Worm (Caenorhabditis elegans): ENCODE measurements around the gene grl-14.

The grl-14 gene

ce11 chrV:20782188-20782587 lies 43.2 kb upstream of the grl-14 start (continued):
- TF ChIP-seq T07F8.4 (tag; optimal IDR thresholded peaks at IDR 0.05): no peak
- TF ChIP-seq cebp-1 (GFP tag; IDR thresholded peaks at IDR 0.05): no peak
- TF ChIP-seq cebp-1 (tag; optimal IDR thresholded peaks at IDR 0.05): peak; percentile 22
- TF ChIP-seq nhr-179 (tag; optimal IDR thresholded peaks at IDR 0.05): no peak
- TF ChIP-seq lin-40 (tag; optimal IDR thresholded peaks at IDR 0.05): peak; percentile 31
- peak in 1 of 2 experiments; percentile 12 for TF ChIP-seq let-607 (tag; optimal IDR thresholded peaks at IDR 0.05)
- TF ChIP-seq hrde-1 (tag; optimal IDR thresholded peaks at IDR 0.05; ENCODE audit: borderline replicate concordance): no peak
- no peak for TF ChIP-seq nhr-90 (tag; optimal IDR thresholded peaks at IDR 0.05)
- no peak for TF ChIP-seq ztf-26 (tag; optimal IDR thresholded peaks at IDR 0.05)
- no peak for TF ChIP-seq Y95B8A.8 (GFP tag; IDR thresholded peaks at IDR 0.05)
- no peak for TF ChIP-seq bed-1 (GFP tag; IDR thresholded peaks at IDR 0.05)
- TF ChIP-seq fkh-3 (tag; optimal IDR thresholded peaks at IDR 0.05): no peak
- no peak for TF ChIP-seq lsy-27 (tag; optimal IDR thresholded peaks at IDR 0.05; ENCODE audit: borderline replicate concordance, insufficient read depth)
- TF ChIP-seq dpff-1 (tag; optimal IDR thresholded peaks at IDR 0.05): no peak

DNA sequence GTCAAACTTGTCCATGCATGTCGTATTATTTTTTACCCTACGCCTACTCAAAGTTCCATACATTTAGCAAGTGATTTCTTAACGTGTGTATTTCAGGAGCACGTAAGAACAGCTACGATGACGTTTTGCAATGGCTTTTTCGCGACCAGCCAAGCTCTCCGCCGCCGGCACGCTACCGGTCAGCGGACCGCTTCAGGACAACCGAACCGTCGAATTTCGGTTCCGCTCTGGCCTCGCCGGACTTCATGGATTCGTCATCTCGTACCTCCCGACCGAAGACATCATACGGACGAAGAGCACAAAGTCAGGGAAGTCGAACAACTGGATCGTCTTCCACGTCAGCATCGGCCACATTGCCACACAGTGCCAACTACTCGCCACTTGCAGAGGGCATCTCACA lies 41.7 kb upstream of the grl-14 start:
- TF ChIP-seq D2030.7 (GFP tag; IDR thresholded peaks at IDR 0.05) (no peak), ZK185.1 (tag; optimal IDR thresholded peaks at IDR 0.05; ENCODE audit: poor library complexity, severe bottlenecking) (no peak), athp-1 (tag; optimal IDR thresholded peaks at IDR 0.05) (no peak), F49E8.2 (tag; optimal IDR thresholded peaks at IDR 0.05; ENCODE audit: insufficient read depth) (no peak), sptf-2 (GFP tag; optimal IDR thresholded peaks at IDR 0.05) (no peak), ztf-28 (GFP tag; IDR thresholded peaks at IDR 0.05) (no peak), Y79H2A.3 (GFP tag; conservative IDR thresholded peaks at IDR 0.05) (no peak), unc-62 (GFP tag; optimal IDR thresholded peaks at IDR 0.05) (no peak), ets-4 (GFP tag; optimal IDR thresholded peaks at IDR 0.05) (no peak), ceh-27 (GFP tag; optimal IDR thresholded peaks at IDR 0.05) (no peak), sdz-38 (tag; optimal IDR thresholded peaks at IDR 0.05) (no peak), B0019.2 (GFP tag; conservative IDR thresholded peaks at IDR 0.05) (no peak), tbx-9 (tag; optimal IDR thresholded peaks at IDR 0.05; ENCODE audit: borderline replicate concordance) (no peak), F37B4.10 (GFP tag; IDR thresholded peaks at IDR 0.05) (no peak), dpl-1 (GFP tag; optimal IDR thresholded peaks at IDR 0.05) (no peak), somi-1 (GFP tag; optimal IDR thresholded peaks at IDR 0.05) (no peak), snpc-3.4 (tag; optimal IDR thresholded peaks at IDR 0.05) (no peak), tlf-1 (GFP tag; optimal IDR thresholded peaks at IDR 0.05) (no peak), nfya-2 (GFP tag; IDR thresholded peaks at IDR 0.05) (no peak), atf-7 (tag; optimal IDR thresholded peaks at IDR 0.05) (no peak), F57A8.1 (GFP tag; optimal IDR thresholded peaks at IDR 0.05) (no peak), Y67H2A.10 (GFP tag; conservative IDR thresholded peaks at IDR 0.05) (no peak), attf-6 (GFP tag; IDR thresholded peaks at IDR 0.05) (no peak), zfh-2 (GFP tag; conservative IDR thresholded peaks at IDR 0.05) (peak; percentile 74), aptf-2 (GFP tag; conservative IDR thresholded peaks at IDR 0.05) (no peak), hrde-1 (tag; optimal IDR thresholded peaks at IDR 0.05; ENCODE audit: borderline replicate concordance) (no peak), mes-4 (tag; optimal IDR thresholded peaks at IDR 0.05) (no peak), ztf-6 (GFP tag; IDR thresholded peaks at IDR 0.05) (no peak), repo-1 (tag; optimal IDR thresholded peaks at IDR 0.05) (peak; percentile 36), zim-3 (tag; optimal IDR thresholded peaks at IDR 0.05) (no peak), ztf-22 (GFP tag; optimal IDR thresholded peaks at IDR 0.05) (no peak), F39B2.1 (GFP tag; IDR thresholded peaks at IDR 0.05) (no peak), attf-3 (GFP tag; conservative IDR thresholded peaks at IDR 0.05) (no peak), cebp-2 (GFP tag; IDR thresholded peaks at IDR 0.05) (no peak), egrh-3 (GFP tag; IDR thresholded peaks at IDR 0.05) (peak; percentile 50; the same call in 1 of the 2 replicates)

Measured in whole organism, young adult.